Fruit fly (Drosophila melanogaster) whole organism, pupa: ENCODE measurements around the gene tws.
A peak's percentile ranks its signal among the peaks of the same experiment; 100 is the strongest.

Experiments used
- CG10348 ChIP-seq: fragments of 200-800 bp; sonication (Bioruptor generic); IDR thresholded peaks from 2 replicates; pipeline ENCODE4 v1.3.6; 2022; ENCODE audit warnings: missing biosample characterization, missing genetic modification characterization
- CG12605 ChIP-seq: fragments of 200-800 bp; sonication (Bioruptor generic); IDR thresholded peaks from 2 replicates; pipeline ENCODE4 v1.3.6; 2022; ENCODE audit warnings: missing biosample characterization, missing genetic modification characterization
- CG13204 ChIP-seq: fragments of 200-800 bp; sonication (Bioruptor generic); optimal IDR thresholded peaks from 2 replicates; lab custom pipeline; 2018; ENCODE audit warnings: missing biosample characterization, mild to moderate bottlenecking, missing genetic modification characterization, moderate library complexity
- CG14655 ChIP-seq: fragments of 200-800 bp; sonication (Bioruptor generic); optimal IDR thresholded peaks from 3 replicates; lab custom pipeline; 2017; ENCODE audit warnings: mild to moderate bottlenecking, missing biosample characterization, missing genetic modification reagents, missing genetic modification characterization
- CG15710 ChIP-seq: fragments of 200-800 bp; sonication (Bioruptor generic); optimal IDR thresholded peaks from 2 replicates; lab custom pipeline; 2018; ENCODE audit warnings: missing biosample characterization, mild to moderate bottlenecking, missing genetic modification characterization, moderate library complexity
- CG17806 ChIP-seq: fragments of 200-800 bp; sonication (Bioruptor generic); optimal IDR thresholded peaks from 2 replicates; lab custom pipeline; 2018; ENCODE audit warnings: missing biosample characterization, mild to moderate bottlenecking, missing genetic modification characterization, moderate library complexity
- CG32121 ChIP-seq: fragments of 200-800 bp; sonication (Bioruptor generic); IDR thresholded peaks from 2 replicates; pipeline ENCODE4 v1.3.6; 2022; ENCODE audit warnings: missing biosample characterization, missing genetic modification characterization
- CG34367 ChIP-seq: fragments of 200-800 bp; sonication (Bioruptor generic); optimal IDR thresholded peaks from 2 replicates; lab custom pipeline; 2018; ENCODE audit warnings: missing biosample characterization, mild to moderate bottlenecking, missing genetic modification characterization
- CG4496 ChIP-seq: fragments of 200-800 bp; sonication (Bioruptor generic); IDR thresholded peaks from 3 replicates; pipeline ENCODE4 v1.3.6; 2022; ENCODE audit warnings: missing biosample characterization, missing genetic modification characterization
- CG8159 ChIP-seq: fragments of 200-800 bp; sonication (Bioruptor generic); optimal IDR thresholded peaks from 3 replicates; lab custom pipeline; 2018; ENCODE audit warnings: missing biosample characterization, mild to moderate bottlenecking, missing genetic modification characterization, moderate library complexity
- CG8301 ChIP-seq: fragments of 200-800 bp; sonication (Bioruptor generic); optimal IDR thresholded peaks from 2 replicates; lab custom pipeline; 2018; ENCODE audit warnings: missing biosample characterization, mild to moderate bottlenecking, missing genetic modification characterization
- CG9948 ChIP-seq: fragments of 200-800 bp; sonication (Bioruptor generic); optimal IDR thresholded peaks from 2 replicates; lab custom pipeline; 2018; ENCODE audit warnings: missing biosample characterization, mild to moderate bottlenecking, missing genetic modification characterization, moderate library complexity
- D1 ChIP-seq: fragments of 200-800 bp; sonication (Bioruptor generic); optimal IDR thresholded peaks from 2 replicates; lab custom pipeline; 2018; ENCODE audit warnings: missing biosample characterization, mild to moderate bottlenecking, missing genetic modification characterization, moderate library complexity
- EcR ChIP-seq: fragments of 200-800 bp; sonication (Bioruptor generic); optimal IDR thresholded peaks from 3 replicates; lab custom pipeline; 2019; ENCODE audit warnings: missing biosample characterization, missing genetic modification characterization, mild to moderate bottlenecking, moderate library complexity, missing genetic modification reagents
- Ets98B ChIP-seq: fragments of 200-800 bp; sonication (Bioruptor generic); IDR thresholded peaks from 2 replicates; pipeline ENCODE4 v1.3.6; 2022; ENCODE audit warnings: missing biosample characterization, missing genetic modification characterization
- Pif1A ChIP-seq: fragments of 200-800 bp; sonication (Bioruptor generic); optimal IDR thresholded peaks from 3 replicates; lab custom pipeline; 2016; ENCODE audit warnings: missing biosample characterization, missing genetic modification characterization
- Pif1B ChIP-seq: fragments of 200-800 bp; sonication (Bioruptor generic); optimal IDR thresholded peaks from 3 replicates; lab custom pipeline; 2016; ENCODE audit warnings: missing biosample characterization, missing genetic modification characterization
- Snoo ChIP-seq: fragments of 200-800 bp; sonication (Bioruptor generic); optimal IDR thresholded peaks from 3 replicates; lab custom pipeline; 2017; ENCODE audit warnings: missing biosample characterization, mild to moderate bottlenecking, missing genetic modification characterization, inconsistent platforms
- fd96Ca ChIP-seq: fragments of 200-800 bp; sonication (Bioruptor generic); IDR thresholded peaks from 3 replicates; pipeline ENCODE4 v1.3.6; 2022; ENCODE audit warnings: missing biosample characterization, missing genetic modification characterization
- gl ChIP-seq: fragments of 200-800 bp; sonication (Bioruptor generic); optimal IDR thresholded peaks from 2 replicates; lab custom pipeline; 2018; ENCODE audit warnings: missing biosample characterization, mild to moderate bottlenecking, missing genetic modification characterization
- rn ChIP-seq: fragments of 200-800 bp; sonication (Bioruptor generic); IDR thresholded peaks from 2 replicates; pipeline ENCODE4 v1.3.6; 2022; ENCODE audit warnings: missing biosample characterization, missing genetic modification characterization

tws gene

dm6 chr3R:10139649-10140598 is at the start of gene tws:
Gene tws (minus strand): TSS chr3R:10139772.
- TF ChIP-seq CG14655 (GFP tag; lab: Kevin White, UChicago) (peak; percentile 66), CG34367 (tag; lab: Kevin White, UChicago) (peak; percentile 28), CG12605 (GFP tag; lab: Robert Waterston, UW) (peak; percentile 40), EcR (no peak), CG9948 (tag; lab: Kevin White, UChicago) (peak; percentile 23), Ets98B (GFP tag; lab: Robert Waterston, UW) (peak; percentile 53), CG17806 (tag; lab: Kevin White, UChicago) (peak; percentile 15), Pif1A (peak; percentile 35), CG13204 (GFP tag; lab: Kevin White, UChicago) (no peak), CG15710 (tag; lab: Kevin White, UChicago) (peak; percentile 55), CG8159 (tag; lab: Kevin White, UChicago) (peak; percentile 54), gl (tag; lab: Kevin White, UChicago) (no peak), CG32121 (no peak; the same call in 1 of the 2 replicates), CG8301 (tag; lab: Kevin White, UChicago) (peak; percentile 41), Pif1B (GFP tag; lab: Kevin White, UChicago) (peak; percentile 53), Snoo (tag; lab: Kevin White, UChicago) (peak; percentile 13), CG4496 (GFP tag; lab: Robert Waterston, UW) (peak; percentile 30; the same call in 1 of the 3 replicates)

- TF ChIP-seq CG14655 (GFP tag; lab: Kevin White, UChicago): no peak
These were observed 46.4 kb upstream of the tws start for dm6 chr3R:10185986-10186385.

dm6 chr3R:10176927-10177511 is 37.4 kb upstream of the tws start:
- TF ChIP-seq CG15710 (tag; lab: Kevin White, UChicago) (peak; percentile 65), CG12605 (GFP tag; lab: Robert Waterston, UW) (no peak), CG8159 (tag; lab: Kevin White, UChicago) (peak; percentile 79), CG34367 (tag; lab: Kevin White, UChicago) (peak; percentile 44), fd96Ca (GFP tag; lab: Robert Waterston, UW) (no peak), Pif1A (peak; percentile 32), Pif1B (GFP tag; lab: Kevin White, UChicago) (peak; percentile 28), CG13204 (GFP tag; lab: Kevin White, UChicago) (peak; percentile 1), CG9948 (tag; lab: Kevin White, UChicago) (peak; percentile 46), CG17806 (tag; lab: Kevin White, UChicago) (peak; percentile 46), CG8301 (tag; lab: Kevin White, UChicago) (peak; percentile 8), CG4496 (GFP tag; lab: Robert Waterston, UW) (no peak), D1 (tag; lab: Kevin White, UChicago) (no peak), rn (GFP tag; lab: Robert Waterston, UW) (no peak), CG14655 (GFP tag; lab: Kevin White, UChicago) (peak; percentile 53)

- TF ChIP-seq rn (GFP tag; lab: Robert Waterston, UW): peak; percentile 67; the same call in 1 of the 2 replicates
- peak; percentile 86 for TF ChIP-seq CG9948 (tag; lab: Kevin White, UChicago)
- TF ChIP-seq CG13204 (GFP tag; lab: Kevin White, UChicago): peak; percentile 77
- peak; percentile 95 for TF ChIP-seq Ets98B (GFP tag; lab: Robert Waterston, UW)
- peak; percentile 95 for TF ChIP-seq Pif1B (GFP tag; lab: Kevin White, UChicago)
- TF ChIP-seq CG17806 (tag; lab: Kevin White, UChicago): peak; percentile 90
- peak; percentile 94 for TF ChIP-seq D1 (tag; lab: Kevin White, UChicago)
- TF ChIP-seq CG14655 (GFP tag; lab: Kevin White, UChicago): peak; percentile 90
- TF ChIP-seq Pif1A: peak; percentile 93
- TF ChIP-seq fd96Ca (GFP tag; lab: Robert Waterston, UW): peak; percentile 94
- peak; percentile 79 for TF ChIP-seq gl (tag; lab: Kevin White, UChicago)
- TF ChIP-seq CG8159 (tag; lab: Kevin White, UChicago): peak; percentile 91
- peak; percentile 95 for TF ChIP-seq CG4496 (GFP tag; lab: Robert Waterston, UW)
- peak; percentile 86 for TF ChIP-seq CG15710 (tag; lab: Kevin White, UChicago)
- TF ChIP-seq CG12605 (GFP tag; lab: Robert Waterston, UW): peak; percentile 86
- peak; percentile 93 for TF ChIP-seq Snoo (tag; lab: Kevin White, UChicago)
- TF ChIP-seq CG34367 (tag; lab: Kevin White, UChicago): peak; percentile 81
- TF ChIP-seq CG10348 (GFP tag; lab: Robert Waterston, UW): peak; percentile 59
- peak; percentile 83 for TF ChIP-seq EcR
- peak; percentile 95 for TF ChIP-seq CG32121
- TF ChIP-seq CG8301 (tag; lab: Kevin White, UChicago): peak; percentile 90
These were observed 30.8 kb upstream of the tws start, which contains the start of gene Best1 for dm6 chr3R:10170356-10170876. Gene Best1 (minus strand): TSS chr3R:10170487.
